Worm (Caenorhabditis elegans) whole organism, L4/young adult: ENCODE measurements around the gene R02F11.3.

Source experiments
- W03F9.2 ChIP-seq: fragments of 150-350 bp; optimal IDR thresholded peaks from 2 replicates; lab custom pipeline; 2014; ENCODE audit warnings: missing biosample characterization, missing genetic modification characterization
- dao-5 ChIP-seq: sonication (generic microtip); optimal IDR thresholded peaks from 2 replicates; lab custom pipeline; 2016; ENCODE audit warnings: missing genotype, missing genetic modification characterization, moderate library complexity, missing compliant biosample characterization
- him-1 ChIP-seq: sonication (generic microtip); optimal IDR thresholded peaks from 2 replicates; lab custom pipeline; 2016; ENCODE audit warnings: missing genotype, missing genetic modification reagents, missing genetic modification characterization, missing compliant biosample characterization

ce11 chrV:4841179-4841578, 35.4 kb upstream of the R02F11.3 start, which contains the start of gene cwp-1:
- no peak for TF ChIP-seq him-1 (tag; lab: Kevin White, UChicago)
- TF ChIP-seq W03F9.2: no peak
- no peak for TF ChIP-seq dao-5 (tag; lab: Kevin White, UChicago)
